Worm (Caenorhabditis elegans) whole organism, mixed stage, embryonic: ENCODE results near the gene F58B4.7.
A peak's percentile ranks its signal among the peaks of the same experiment; 100 is the strongest.

Experiments used
- M03D4.4 ChIP-seq: sonication (generic microtip); optimal IDR thresholded peaks from 2 replicates; lab custom pipeline; 2017; ENCODE audit warnings: mild to moderate bottlenecking, missing genetic modification characterization, missing compliant biosample characterization
- bed-3 ChIP-seq: fragments of 200-800 bp; sonication (Bioruptor generic); optimal IDR thresholded peaks from 3 replicates; lab custom pipeline; 2018; ENCODE audit warnings: mild to moderate bottlenecking, missing genetic modification characterization, moderate library complexity, missing compliant biosample characterization
- blmp-1 ChIP-seq: fragments of 150-350 bp; optimal IDR thresholded peaks from 2 replicates; lab custom pipeline; 2014; ENCODE audit warnings: missing biosample characterization, missing genetic modification characterization
- ceh-39 ChIP-seq: fragments of 150-350 bp; optimal IDR thresholded peaks from 2 replicates; lab custom pipeline; 2014; ENCODE audit warnings: missing biosample characterization, missing genetic modification characterization
- ceh-43 ChIP-seq: fragments of 200-800 bp; sonication (Bioruptor generic); optimal IDR thresholded peaks from 2 replicates; lab custom pipeline; 2018; ENCODE audit warnings: mild to moderate bottlenecking, missing genetic modification characterization, moderate library complexity, missing compliant biosample characterization
- ceh-83 ChIP-seq: fragments of 200-800 bp; sonication (Bioruptor generic); optimal IDR thresholded peaks from 2 replicates; lab custom pipeline; 2018; ENCODE audit warnings: mild to moderate bottlenecking, missing genetic modification characterization, missing compliant biosample characterization
- ces-1 ChIP-seq: fragments of 150-350 bp; optimal IDR thresholded peaks from 2 replicates; lab custom pipeline; 2014; ENCODE audit warnings: missing biosample characterization, missing genetic modification reagents, missing genetic modification characterization
- cnd-1 ChIP-seq: fragments of 200-800 bp; sonication (Bioruptor generic); optimal IDR thresholded peaks from 2 replicates; lab custom pipeline; 2018; ENCODE audit warnings: mild to moderate bottlenecking, missing genetic modification characterization, missing compliant biosample characterization
- drap-1 ChIP-seq: fragments of 200-800 bp; sonication (Bioruptor generic); optimal IDR thresholded peaks from 3 replicates; lab custom pipeline; 2018; ENCODE audit warnings: mild to moderate bottlenecking, missing genetic modification characterization, missing compliant biosample characterization
- elt-1 ChIP-seq: sonication (generic microtip); optimal IDR thresholded peaks from 2 replicates; lab custom pipeline; 2017; ENCODE audit warnings: missing genetic modification characterization, mild to moderate bottlenecking, missing compliant biosample characterization, antibody characterized with exemption, moderate library complexity, borderline replicate concordance; ENCODE audit not compliant: insufficient read depth
- flh-1 ChIP-seq: fragments of 200-800 bp; sonication (Bioruptor generic); optimal IDR thresholded peaks from 2 replicates; lab custom pipeline; 2018; ENCODE audit warnings: mild to moderate bottlenecking, missing genetic modification characterization, moderate library complexity, missing compliant biosample characterization
- ham-2 ChIP-seq: fragments of 200-800 bp; sonication (Bioruptor generic); optimal IDR thresholded peaks from 2 replicates; lab custom pipeline; 2018; ENCODE audit warnings: mild to moderate bottlenecking, missing genetic modification characterization, missing compliant biosample characterization
- lin-13 ChIP-seq: fragments of 150-350 bp; optimal IDR thresholded peaks from 2 replicates; lab custom pipeline; 2014; ENCODE audit warnings: missing biosample characterization, missing genetic modification characterization
- lsy-2 ChIP-seq: fragments of 150-350 bp; optimal IDR thresholded peaks from 2 replicates; lab custom pipeline; 2014; ENCODE audit warnings: missing biosample characterization, missing genetic modification characterization
- mab-5 ChIP-seq: fragments of 150-350 bp; optimal IDR thresholded peaks from 2 replicates; lab custom pipeline; 2014; ENCODE audit warnings: missing biosample characterization, missing genetic modification characterization
- mep-1 ChIP-seq: fragments of 150-350 bp; optimal IDR thresholded peaks from 2 replicates; lab custom pipeline; 2017; ENCODE audit warnings: missing biosample characterization, missing genetic modification reagents, missing genetic modification characterization, inconsistent platforms
- mls-2 ChIP-seq: sonication (generic microtip); optimal IDR thresholded peaks from 2 replicates; lab custom pipeline; 2016; ENCODE audit warnings: mild to moderate bottlenecking, missing genetic modification characterization, moderate library complexity, missing compliant biosample characterization
- nhr-12 ChIP-seq: fragments of 150-350 bp; optimal IDR thresholded peaks from 2 replicates; lab custom pipeline; 2014; ENCODE audit warnings: missing biosample characterization, missing genetic modification characterization
- nhr-237 ChIP-seq: fragments of 150-350 bp; optimal IDR thresholded peaks from 2 replicates; lab custom pipeline; 2014; ENCODE audit warnings: missing biosample characterization, missing genetic modification characterization
- nhr-28 ChIP-seq: fragments of 150-350 bp; optimal IDR thresholded peaks from 2 replicates; lab custom pipeline; 2014; ENCODE audit warnings: missing biosample characterization, missing genetic modification characterization
- nhr-76 ChIP-seq: sonication (generic microtip); optimal IDR thresholded peaks from 2 replicates; lab custom pipeline; 2017; ENCODE audit warnings: missing biosample characterization, missing genetic modification characterization
- pha-4 ChIP-seq: fragments of 150-350 bp; optimal IDR thresholded peaks from 2 replicates; lab custom pipeline; 2018; ENCODE audit warnings: missing biosample characterization, missing genetic modification reagents, missing genetic modification characterization
- sptf-1 ChIP-seq: sonication (generic microtip); optimal IDR thresholded peaks from 2 replicates; lab custom pipeline; 2017; ENCODE audit warnings: mild to moderate bottlenecking, missing genetic modification characterization, moderate library complexity, missing compliant biosample characterization
- unc-120 ChIP-seq: sonication (generic microtip); optimal IDR thresholded peaks from 2 replicates; lab custom pipeline; 2017; ENCODE audit warnings: missing genetic modification characterization, missing compliant biosample characterization; ENCODE audit not compliant: poor library complexity, severe bottlenecking
- unc-62 ChIP-seq: fragments of 150-350 bp; optimal IDR thresholded peaks from 2 replicates; lab custom pipeline; 2014; ENCODE audit warnings: missing biosample characterization, missing genetic modification reagents, missing genetic modification characterization
- zip-8 ChIP-seq: fragments of 150-350 bp; optimal IDR thresholded peaks from 2 replicates; lab custom pipeline; 2014; ENCODE audit warnings: missing biosample characterization, missing genetic modification characterization
- ztf-11 ChIP-seq: fragments of 150-350 bp; optimal IDR thresholded peaks from 2 replicates; lab custom pipeline; 2014; ENCODE audit warnings: missing biosample characterization, missing genetic modification characterization

F58B4.7 gene

DNA sequence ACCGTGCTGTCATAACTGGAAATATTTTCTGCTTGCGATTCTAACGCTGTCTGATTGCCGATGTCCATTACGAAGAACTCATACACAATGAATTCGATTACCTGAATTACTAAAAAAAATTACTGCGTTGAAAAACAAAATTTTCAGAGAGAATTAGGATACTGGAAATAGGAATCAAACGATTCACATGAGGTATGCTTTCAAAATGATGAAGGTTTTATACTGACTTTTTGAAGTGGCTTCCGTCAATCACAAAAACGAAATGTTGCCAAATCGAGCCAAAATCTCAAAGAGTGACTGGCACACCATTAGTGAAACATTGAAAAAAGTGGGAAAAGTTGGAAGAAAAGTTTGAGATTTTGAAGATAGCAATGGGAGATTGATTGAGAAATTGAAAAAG is 14.1 kb downstream of the F58B4.7 start, which contains the start of gene zzz-1:
zzz-1 (minus strand) TSS at position 101 of the 400 bp plus-strand sequence.
- TF ChIP-seq unc-62 (no peak), lsy-2 (tag; lab: Kevin White, UChicago) (no peak), nhr-237 (tag; lab: Kevin White, UChicago) (no peak), blmp-1 (tag; lab: Kevin White, UChicago) (no peak), zip-8 (tag; lab: Kevin White, UChicago) (no peak), ceh-83 (GFP tag; lab: Kevin White, UChicago) (no peak), pha-4 (tag; lab: Kevin White, UChicago) (no peak), ztf-11 (no peak), mep-1 (tag; lab: Kevin White, UChicago) (no peak), nhr-76 (tag; lab: Kevin White, UChicago) (no peak), unc-120 (no peak), nhr-28 (tag; lab: Kevin White, UChicago) (no peak)

DNA sequence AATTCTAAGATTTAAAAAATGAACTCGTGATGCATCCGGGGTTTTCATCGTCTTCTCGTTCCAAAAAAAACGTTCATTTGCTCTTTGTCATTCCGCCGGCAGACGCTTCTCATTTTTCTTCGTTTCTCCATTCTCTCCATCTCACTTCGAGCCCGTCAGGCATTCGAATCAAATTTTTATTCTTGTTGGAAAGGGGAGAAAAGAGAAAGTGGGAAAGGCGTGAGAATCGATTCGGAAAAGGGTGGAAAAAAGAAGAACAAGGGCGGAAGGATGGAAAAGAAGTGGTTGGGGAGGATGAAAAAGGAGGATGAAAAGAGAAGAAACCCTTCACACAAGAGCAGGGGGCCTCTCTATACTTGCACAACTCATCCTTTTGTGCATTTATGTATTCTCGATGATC is 18.3 kb downstream of the F58B4.7 start:
- TF ChIP-seq ham-2 (GFP tag; lab: Kevin White, UChicago): no peak
- no peak for TF ChIP-seq zip-8 (tag; lab: Kevin White, UChicago)
- no peak for TF ChIP-seq lsy-2 (tag; lab: Kevin White, UChicago)
- peak; percentile 68 for TF ChIP-seq ces-1 (GFP tag; lab: Kevin White, UChicago)
- TF ChIP-seq unc-120: peak; percentile 6
- no peak for TF ChIP-seq blmp-1 (tag; lab: Kevin White, UChicago)
- no peak for TF ChIP-seq ceh-43 (GFP tag; lab: Kevin White, UChicago)

DNA sequence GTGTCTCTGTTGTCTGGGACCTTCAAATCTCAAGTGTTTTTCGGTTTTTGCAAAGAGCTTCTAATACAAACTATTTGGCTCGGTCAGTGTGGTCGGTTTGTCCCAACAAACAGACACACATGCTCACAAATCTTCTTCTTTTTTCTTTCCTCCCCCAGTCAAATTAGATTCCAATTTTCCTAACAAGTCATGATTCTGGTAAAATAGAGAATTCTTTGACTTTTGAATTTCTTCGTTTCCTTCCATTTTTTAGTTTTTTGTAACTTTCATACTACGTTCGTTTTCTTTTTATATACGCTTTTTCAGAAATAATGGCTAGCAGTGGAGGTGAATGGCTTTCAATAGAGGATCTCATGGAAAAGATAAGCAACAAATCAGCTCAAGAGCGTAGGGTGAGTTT is 19.4 kb downstream of the F58B4.7 start, which contains the start of gene F32D8.15:
F32D8.15 (plus strand) TSS at position 301 of the 400 bp plus-strand sequence.
- TF ChIP-seq mab-5 (tag; lab: Kevin White, UChicago): no peak
- no peak for TF ChIP-seq ceh-39 (tag; lab: Kevin White, UChicago)
- TF ChIP-seq ces-1 (GFP tag; lab: Kevin White, UChicago): peak; percentile 48

DNA sequence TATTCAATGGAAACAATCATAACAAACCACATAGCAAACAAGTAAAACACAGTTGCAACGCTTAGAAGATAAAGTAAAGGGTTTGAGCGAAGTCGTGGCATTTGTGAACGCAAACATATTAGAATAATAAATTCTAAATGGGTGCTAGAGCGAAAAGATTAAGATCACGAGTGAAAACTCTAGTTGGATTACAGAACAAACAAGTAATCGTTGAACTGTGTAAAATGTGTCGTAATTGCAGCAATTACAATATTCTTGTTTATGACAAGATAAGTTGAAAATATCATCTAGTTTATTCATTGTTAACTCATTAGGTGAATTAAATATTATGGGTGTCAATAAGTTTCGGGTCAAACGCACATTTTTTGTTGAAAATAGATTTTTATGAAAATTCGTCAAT is 20.4 kb downstream of the F58B4.7 start, which contains the start of gene F32D8.8:
F32D8.8 (minus strand) TSS at position 101 of the 400 bp plus-strand sequence.
- TF ChIP-seq pha-4 (tag; lab: Kevin White, UChicago) (no peak), mls-2 (tag; lab: Kevin White, UChicago) (no peak), nhr-12 (no peak), bed-3 (GFP tag; lab: Kevin White, UChicago) (no peak), ztf-11 (no peak), ceh-43 (GFP tag; lab: Kevin White, UChicago) (no peak), zip-8 (tag; lab: Kevin White, UChicago) (no peak), flh-1 (GFP tag; lab: Kevin White, UChicago) (no peak), cnd-1 (tag; lab: Kevin White, UChicago) (no peak), unc-120 (no peak), unc-62 (no peak), nhr-76 (tag; lab: Kevin White, UChicago) (no peak), M03D4.4 (tag; lab: Kevin White, UChicago) (no peak), blmp-1 (tag; lab: Kevin White, UChicago) (no peak), lin-13 (no peak)

DNA sequence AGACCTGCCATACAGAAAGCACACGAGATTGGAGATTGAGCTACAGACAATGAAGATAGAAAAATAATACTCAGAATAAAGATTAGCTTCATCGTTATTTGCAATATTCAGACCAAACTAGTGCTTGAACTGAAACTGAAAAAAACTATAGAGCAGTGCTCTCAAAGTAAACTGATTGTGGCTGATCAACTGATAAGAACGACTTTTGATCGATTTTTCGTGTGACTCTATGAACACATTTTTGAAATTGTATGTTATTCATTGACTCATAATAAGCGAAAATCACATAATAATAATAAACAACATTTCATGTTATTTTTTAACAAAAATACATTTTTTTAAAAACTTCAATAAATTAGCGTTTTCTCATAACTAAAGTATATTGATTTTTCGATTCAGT is 22.0 kb downstream of the F58B4.7 start, which contains the start of gene spp-16:
spp-16 (minus strand) TSS at position 179 of the 400 bp plus-strand sequence.
- TF ChIP-seq ceh-83 (GFP tag; lab: Kevin White, UChicago): no peak
- no peak for TF ChIP-seq unc-120
- no peak for TF ChIP-seq ceh-39 (tag; lab: Kevin White, UChicago)
- TF ChIP-seq lin-13: no peak
- TF ChIP-seq zip-8 (tag; lab: Kevin White, UChicago): no peak
- TF ChIP-seq flh-1 (GFP tag; lab: Kevin White, UChicago): no peak
- TF ChIP-seq nhr-12: no peak
- TF ChIP-seq drap-1: no peak
- TF ChIP-seq nhr-28 (tag; lab: Kevin White, UChicago): no peak
- no peak for TF ChIP-seq ham-2 (GFP tag; lab: Kevin White, UChicago)
- TF ChIP-seq lsy-2 (tag; lab: Kevin White, UChicago): no peak
- TF ChIP-seq sptf-1 (tag; lab: Kevin White, UChicago): no peak
- TF ChIP-seq, all 35 proteins: peak for 0

DNA sequence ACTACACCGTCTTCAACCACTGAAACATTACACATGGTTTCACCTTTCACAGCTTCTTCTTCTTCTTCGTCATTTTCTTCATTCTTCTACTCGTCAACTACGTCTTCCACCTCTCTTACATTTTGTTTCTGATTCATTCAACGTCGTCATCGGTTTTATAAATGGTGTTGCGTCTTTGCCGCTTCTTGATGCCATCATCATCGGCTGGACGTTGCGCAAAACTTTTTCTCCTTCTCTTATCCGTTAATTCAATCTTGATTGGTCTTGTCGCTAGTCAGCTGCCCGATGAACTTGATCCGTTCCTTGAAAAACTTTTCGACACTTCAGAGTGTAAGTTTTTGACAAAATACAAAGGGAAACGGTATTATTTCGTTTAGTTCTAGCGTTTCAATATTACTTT is 24.5 kb downstream of the F58B4.7 start:
- TF ChIP-seq elt-1 (tag; lab: Kevin White, UChicago) (peak; percentile 64), mep-1 (tag; lab: Kevin White, UChicago) (no peak)
